Worm (Caenorhabditis elegans) whole organism, L4 larva: ENCODE measurements around the gene F01G4.6.
"Not testable (repeated sequence)": the region's sequence is repeated elsewhere in the genome, so short reads cannot be mapped to it uniquely, and the experiment has no call there.

Experiments used
- D1046.2 ChIP-seq: fragments of 200-800 bp; sonication (Bioruptor generic); IDR thresholded peaks from 2 replicates; pipeline ENCODE4 v1.3.6; 2022; ENCODE audit warnings: missing genetic modification characterization, missing compliant biosample characterization
- R02D3.7 ChIP-seq: fragments of 150-350 bp; sonication (generic microtip); optimal IDR thresholded peaks from 3 replicates; lab custom pipeline; 2014; ENCODE audit warnings: missing biosample characterization, missing genetic modification characterization
- ZK337.2 ChIP-seq: fragments of 200-800 bp; sonication (Bioruptor generic); IDR thresholded peaks from 2 replicates; pipeline ENCODE4 v1.3.6; 2022; ENCODE audit warnings: missing genetic modification reagents, missing genetic modification characterization, missing compliant biosample characterization
- aha-1 ChIP-seq: fragments of 150-350 bp; peaks from one replicate; lab custom pipeline; 2014; ENCODE audit warnings: missing biosample characterization, missing genetic modification characterization
- attf-4 ChIP-seq: sonication (generic microtip); optimal IDR thresholded peaks from 3 replicates; lab custom pipeline; 2017; ENCODE audit warnings: missing biosample characterization, missing genetic modification characterization
- ceh-28 ChIP-seq: fragments of 150-350 bp; optimal IDR thresholded peaks from 2 replicates; lab custom pipeline; 2014; ENCODE audit warnings: missing biosample characterization, missing genetic modification reagents, missing genetic modification characterization
- ceh-32 ChIP-seq: sonication (generic microtip); optimal IDR thresholded peaks from 2 replicates; lab custom pipeline; 2016; ENCODE audit warnings: mild to moderate bottlenecking, missing genetic modification characterization, missing compliant biosample characterization; ENCODE audit not compliant: poor library complexity
- ces-1 ChIP-seq: fragments of 150-350 bp; sonication (generic microtip); optimal IDR thresholded peaks from 4 replicates; lab custom pipeline; 2014; ENCODE audit warnings: missing biosample characterization, missing genetic modification reagents, missing genetic modification characterization
- ctbp-1 ChIP-seq: fragments of 200-800 bp; sonication (Bioruptor generic); IDR thresholded peaks from 2 replicates; pipeline ENCODE4 v1.3.6; 2022; ENCODE audit warnings: missing genetic modification reagents, missing genetic modification characterization, missing compliant biosample characterization
- daf-16 ChIP-seq, 3 experiments: sonication (generic microtip); optimal IDR thresholded peaks; 2 replicates each; lab custom pipeline; 2016 to 2017; ENCODE audit warnings: missing genetic modification characterization in 3 of 3, missing genetic modification reagents in 3 of 3, mild to moderate bottlenecking in 2 of 3, missing compliant biosample characterization in 2 of 3, missing biosample characterization in 1 of 3, moderate library complexity in 1 of 3
- daf-8 ChIP-seq: fragments of 200-800 bp; sonication (Bioruptor generic); IDR thresholded peaks from 2 replicates; pipeline ENCODE4 v1.3.6; 2022; ENCODE audit warnings: missing genetic modification characterization, missing compliant biosample characterization
- dmd-9 ChIP-seq: fragments of 200-800 bp; sonication (Bioruptor generic); IDR thresholded peaks from 2 replicates; pipeline ENCODE4 v1.3.6; 2022; ENCODE audit warnings: missing genetic modification reagents, missing genetic modification characterization, missing compliant biosample characterization
- dpl-1 ChIP-seq: fragments of 150-350 bp; optimal IDR thresholded peaks from 2 replicates; lab custom pipeline; 2014; ENCODE audit warnings: missing biosample characterization, missing genetic modification reagents, missing genetic modification characterization
- duxl-1 ChIP-seq: sonication (generic microtip); optimal IDR thresholded peaks from 2 replicates; lab custom pipeline; 2016; ENCODE audit warnings: mild to moderate bottlenecking, missing genetic modification characterization, moderate library complexity, missing compliant biosample characterization; ENCODE audit not compliant: poor library complexity
- dve-1 ChIP-seq: sonication (generic microtip); optimal IDR thresholded peaks from 2 replicates; lab custom pipeline; 2017; ENCODE audit warnings: antibody characterized with exemption, mild to moderate bottlenecking, missing genetic modification characterization, missing compliant biosample characterization; ENCODE audit not compliant: insufficient read depth
- egl-27 ChIP-seq: sonication (generic microtip); optimal IDR thresholded peaks from 3 replicates; lab custom pipeline; 2017; ENCODE audit warnings: missing biosample characterization, missing genetic modification reagents, missing genetic modification characterization
- egl-43 ChIP-seq: fragments of 200-800 bp; sonication (Bioruptor generic); IDR thresholded peaks from 2 replicates; pipeline ENCODE4 v1.3.6; 2022; ENCODE audit warnings: missing genetic modification reagents, missing genetic modification characterization, missing compliant biosample characterization
- hlh-11 ChIP-seq: fragments of 200-800 bp; sonication (Bioruptor generic); optimal IDR thresholded peaks from 2 replicates; lab custom pipeline; 2018; ENCODE audit warnings: mild to moderate bottlenecking, missing genetic modification characterization, missing compliant biosample characterization
- hmg-1.1 ChIP-seq: fragments of 200-800 bp; sonication (Bioruptor generic); IDR thresholded peaks from 2 replicates; pipeline ENCODE4 v1.3.6; 2022; ENCODE audit warnings: missing genetic modification reagents, missing genetic modification characterization, missing compliant biosample characterization
- jun-1 ChIP-seq: fragments of 150-350 bp; optimal IDR thresholded peaks from 2 replicates; lab custom pipeline; 2014; ENCODE audit warnings: missing biosample characterization, missing genetic modification reagents, missing genetic modification characterization
- lim-7 ChIP-seq: fragments of 200-800 bp; sonication (Bioruptor generic); IDR thresholded peaks from 2 replicates; pipeline ENCODE4 v1.3.6; 2022; ENCODE audit warnings: missing genetic modification characterization, missing compliant biosample characterization
- lin-1 ChIP-seq: fragments of 200-800 bp; sonication (Bioruptor generic); IDR thresholded peaks from 2 replicates; pipeline ENCODE4 v1.3.6; 2022; ENCODE audit warnings: missing genetic modification reagents, missing genetic modification characterization, missing compliant biosample characterization
- lin-13 ChIP-seq: fragments of 150-350 bp; optimal IDR thresholded peaks from 2 replicates; lab custom pipeline; 2014; ENCODE audit warnings: missing biosample characterization, missing genetic modification reagents, missing genetic modification characterization
- lir-3 ChIP-seq: sonication (generic microtip); optimal IDR thresholded peaks from 2 replicates; lab custom pipeline; 2016; ENCODE audit warnings: mild to moderate bottlenecking, missing genetic modification characterization, missing compliant biosample characterization
- lsy-2 ChIP-seq, 2 experiments: fragments of 150-350 bp in 1 of 2; sonication (generic microtip) in 1 of 2; optimal IDR thresholded peaks; 2 replicates each; lab custom pipeline; 2014 to 2017; ENCODE audit warnings: missing biosample characterization in 2 of 2, missing genetic modification characterization in 2 of 2
- madf-5 ChIP-seq, 2 experiments: fragments of 200-800 bp; sonication (Bioruptor generic); IDR thresholded peaks; 2 replicates each; pipeline ENCODE4 v1.3.6; 2022; ENCODE audit warnings: missing compliant biosample characterization in 2 of 2, missing genetic modification characterization in 2 of 2
- madf-9 ChIP-seq: fragments of 200-800 bp; sonication (Bioruptor generic); conservative IDR thresholded peaks from 2 replicates; pipeline ENCODE4 v1.3.6; 2022; ENCODE audit warnings: missing genetic modification reagents, missing genetic modification characterization, missing compliant biosample characterization
- mep-1 ChIP-seq: fragments of 150-350 bp; sonication (generic microtip); optimal IDR thresholded peaks from 3 replicates; lab custom pipeline; 2014; ENCODE audit warnings: missing biosample characterization, missing genetic modification characterization
- mes-2 ChIP-seq: sonication (generic microtip); optimal IDR thresholded peaks from 2 replicates; lab custom pipeline; 2016; ENCODE audit warnings: missing genotype, mild to moderate bottlenecking, missing genetic modification characterization, missing compliant biosample characterization; ENCODE audit not compliant: poor library complexity, severe bottlenecking
- mxl-3 ChIP-seq: fragments of 200-800 bp; sonication (Bioruptor generic); optimal IDR thresholded peaks from 2 replicates; lab custom pipeline; 2018; ENCODE audit warnings: mild to moderate bottlenecking, missing genetic modification characterization, missing compliant biosample characterization
- nhr-11 ChIP-seq: fragments of 150-350 bp; optimal IDR thresholded peaks from 2 replicates; lab custom pipeline; 2014; ENCODE audit warnings: missing biosample characterization, missing genetic modification characterization
- nhr-111 ChIP-seq: fragments of 200-800 bp; sonication (Bioruptor generic); optimal IDR thresholded peaks from 2 replicates; lab custom pipeline; 2018; ENCODE audit warnings: mild to moderate bottlenecking, missing genetic modification characterization, missing compliant biosample characterization
- nhr-28 ChIP-seq: fragments of 150-350 bp; optimal IDR thresholded peaks from 2 replicates; lab custom pipeline; 2014; ENCODE audit warnings: missing biosample characterization, missing genetic modification characterization
- nhr-41 ChIP-seq: fragments of 200-800 bp; sonication (Bioruptor generic); IDR thresholded peaks from 2 replicates; pipeline ENCODE4 v1.3.6; 2022; ENCODE audit warnings: missing genetic modification reagents, missing genetic modification characterization, missing compliant biosample characterization
- nhr-48 ChIP-seq: sonication (generic microtip); optimal IDR thresholded peaks from 2 replicates; lab custom pipeline; 2016; ENCODE audit warnings: mild to moderate bottlenecking, missing genetic modification characterization, missing compliant biosample characterization
- nhr-77 ChIP-seq: fragments of 150-350 bp; optimal IDR thresholded peaks from 2 replicates; lab custom pipeline; 2014; ENCODE audit warnings: missing biosample characterization, missing genetic modification characterization
- pha-4 ChIP-seq, 2 experiments: fragments of 150-350 bp in 1 of 2; fragments of 200-800 bp in 1 of 2; sonication (Bioruptor generic) in 1 of 2; IDR thresholded peaks in 1 of 2; optimal IDR thresholded peaks in 1 of 2; 2 replicates each; pipeline versions ENCODE4 v1.3.6 to Lab custom; 2014 to 2022; ENCODE audit warnings: missing genetic modification characterization in 2 of 2, missing genetic modification reagents in 2 of 2, missing biosample characterization in 1 of 2, missing compliant biosample characterization in 1 of 2
- rbr-2 ChIP-seq: sonication (generic microtip); optimal IDR thresholded peaks from 2 replicates; lab custom pipeline; 2016; ENCODE audit warnings: missing genotype, missing genetic modification characterization, missing compliant biosample characterization
- saeg-2 ChIP-seq: fragments of 200-800 bp; sonication (Bioruptor generic); IDR thresholded peaks from 2 replicates; pipeline ENCODE4 v1.3.6; 2022; ENCODE audit warnings: missing genetic modification reagents, missing genetic modification characterization, missing compliant biosample characterization
- sdz-12 ChIP-seq: fragments of 200-800 bp; sonication (Bioruptor generic); optimal IDR thresholded peaks from 2 replicates; lab custom pipeline; 2018; ENCODE audit warnings: mild to moderate bottlenecking, missing genetic modification characterization, missing compliant biosample characterization
- set-16 ChIP-seq: fragments of 200-800 bp; sonication (Bioruptor generic); IDR thresholded peaks from 2 replicates; pipeline ENCODE4 v1.3.6; 2022; ENCODE audit warnings: missing genetic modification reagents, missing genetic modification characterization, missing compliant biosample characterization
- spr-1 ChIP-seq: sonication (generic microtip); optimal IDR thresholded peaks from 2 replicates; lab custom pipeline; 2016; ENCODE audit warnings: mild to moderate bottlenecking, missing genetic modification characterization, missing compliant biosample characterization
- spr-3 ChIP-seq: fragments of 200-800 bp; sonication (Bioruptor generic); optimal IDR thresholded peaks from 2 replicates; lab custom pipeline; 2018; ENCODE audit warnings: mild to moderate bottlenecking, missing genetic modification characterization, missing compliant biosample characterization
- tag-97 ChIP-seq: fragments of 200-800 bp; sonication (Bioruptor generic); IDR thresholded peaks from 2 replicates; pipeline ENCODE4 v1.3.6; 2022; ENCODE audit warnings: missing genetic modification characterization, missing compliant biosample characterization
- unc-130 ChIP-seq: sonication (generic microtip); optimal IDR thresholded peaks from 2 replicates; lab custom pipeline; 2016; ENCODE audit warnings: missing genetic modification reagents, missing genetic modification characterization, missing compliant biosample characterization
- unc-62 ChIP-seq, 3 experiments: fragments of 150-350 bp in 1 of 3; sonication (generic microtip); optimal IDR thresholded peaks in 2 of 3; peaks in 1 of 3; 1 replicate in 1 of 3; 2 replicates in 2 of 3; lab custom pipeline; 2014 to 2017; ENCODE audit warnings: missing biosample characterization in 3 of 3, missing genetic modification characterization in 3 of 3, missing genetic modification reagents in 3 of 3, missing genotype in 1 of 3
- ztf-11 ChIP-seq: fragments of 150-350 bp; optimal IDR thresholded peaks from 2 replicates; lab custom pipeline; 2014; ENCODE audit warnings: missing biosample characterization, missing genetic modification characterization
- ztf-7 ChIP-seq: fragments of 150-350 bp; optimal IDR thresholded peaks from 2 replicates; lab custom pipeline; 2014; ENCODE audit warnings: missing biosample characterization, missing genetic modification characterization

Gene F01G4.6

DNA sequence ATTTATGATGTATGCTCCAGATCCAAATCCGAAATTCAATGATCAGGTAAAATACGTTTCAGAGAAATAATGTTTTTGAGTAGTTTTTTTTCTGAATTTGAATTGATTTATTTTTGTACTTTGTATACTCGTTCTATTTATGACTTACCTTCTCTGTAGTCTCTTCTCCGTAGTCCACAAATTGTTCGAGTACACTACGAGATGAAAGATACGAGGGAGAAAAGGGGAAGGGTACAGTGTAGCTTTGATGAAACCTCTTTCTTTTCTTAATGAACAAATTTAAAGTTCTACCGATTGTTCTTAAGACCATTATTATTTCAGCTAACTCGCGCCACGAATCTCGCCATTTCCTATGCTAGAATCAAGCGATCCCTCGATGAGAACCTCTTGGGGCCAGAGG lies 30.8 kb upstream of the F01G4.6 start:
- TF ChIP-seq attf-4 = no peak
- no peak for TF ChIP-seq lim-7 (GFP tag; lab: Robert Waterston, UW)
- no peak for TF ChIP-seq ztf-11 (tag; lab: Kevin White, UChicago)
- peak; percentile 27 for TF ChIP-seq nhr-77 (tag; lab: Kevin White, UChicago)
- TF ChIP-seq mes-2 (tag; lab: Kevin White, UChicago) = no peak
- TF ChIP-seq unc-62 (GFP tag; optimal IDR thresholded peaks at IDR 0.05 in 1 of 2; lab: Kevin White, UChicago) = peak in 1 of 2 experiments; percentile 67
- TF ChIP-seq unc-62 (tag; optimal IDR thresholded peaks at IDR 0.05; lab: Kevin White, UChicago) = no peak
- no peak for TF ChIP-seq spr-1 (tag; lab: Kevin White, UChicago)
- TF ChIP-seq madf-5 (GFP tag; IDR thresholded peaks at IDR 0.05; lab: Robert Waterston, UW) = no peak
- no peak for TF ChIP-seq lir-3 (tag; lab: Kevin White, UChicago)
- TF ChIP-seq dmd-9 (GFP tag; lab: Robert Waterston, UW) = no peak
- TF ChIP-seq daf-16 (GFP tag; optimal IDR thresholded peaks at IDR 0.05; lab: Kevin White, UChicago) = no peak
- TF ChIP-seq daf-16 (tag; optimal IDR thresholded peaks at IDR 0.05; lab: Kevin White, UChicago) = peak; percentile 41
- no peak for TF ChIP-seq R02D3.7
- no peak for TF ChIP-seq jun-1 (tag; lab: Kevin White, UChicago)
- TF ChIP-seq dpl-1 (GFP tag; lab: Kevin White, UChicago) = no peak
- TF ChIP-seq egl-27 (tag; lab: Kevin White, UChicago) = no peak
- no peak for TF ChIP-seq hmg-1.1 (GFP tag; lab: Robert Waterston, UW)
- TF ChIP-seq egl-43 (GFP tag; lab: Robert Waterston, UW) = no peak
- no peak for TF ChIP-seq nhr-111 (GFP tag; lab: Kevin White, UChicago)
- no peak for TF ChIP-seq daf-8
- no peak for TF ChIP-seq spr-3 (GFP tag; lab: Kevin White, UChicago)
- TF ChIP-seq aha-1 (tag; lab: Kevin White, UChicago) = peak; percentile 78
- no peak for TF ChIP-seq ctbp-1 (GFP tag; lab: Robert Waterston, UW)
- TF ChIP-seq madf-9 = no peak
- TF ChIP-seq nhr-11 (tag; lab: Kevin White, UChicago) = no peak
- no peak for TF ChIP-seq nhr-41 (GFP tag; lab: Robert Waterston, UW)
- no peak for TF ChIP-seq mxl-3 (GFP tag; lab: Kevin White, UChicago)
- TF ChIP-seq nhr-28 (tag; lab: Kevin White, UChicago) = peak; percentile 99
- TF ChIP-seq nhr-48 = no peak
- no peak for TF ChIP-seq hlh-11 (tag; lab: Kevin White, UChicago)
- no peak for TF ChIP-seq tag-97 (GFP tag; lab: Robert Waterston, UW)
- no peak for TF ChIP-seq ces-1 (GFP tag; lab: Kevin White, UChicago)
- peak in 1 of 2 experiments; percentile 3 for TF ChIP-seq lsy-2 (tag; optimal IDR thresholded peaks at IDR 0.05; lab: Kevin White, UChicago)
- TF ChIP-seq ceh-32 = no peak
- peak; percentile 30 for TF ChIP-seq dve-1
- TF ChIP-seq ceh-28 (tag; lab: Kevin White, UChicago) = no peak
- no peak for TF ChIP-seq set-16 (GFP tag; lab: Robert Waterston, UW)
- no peak for TF ChIP-seq sdz-12
- TF ChIP-seq, all 104 proteins: peak for 7

DNA sequence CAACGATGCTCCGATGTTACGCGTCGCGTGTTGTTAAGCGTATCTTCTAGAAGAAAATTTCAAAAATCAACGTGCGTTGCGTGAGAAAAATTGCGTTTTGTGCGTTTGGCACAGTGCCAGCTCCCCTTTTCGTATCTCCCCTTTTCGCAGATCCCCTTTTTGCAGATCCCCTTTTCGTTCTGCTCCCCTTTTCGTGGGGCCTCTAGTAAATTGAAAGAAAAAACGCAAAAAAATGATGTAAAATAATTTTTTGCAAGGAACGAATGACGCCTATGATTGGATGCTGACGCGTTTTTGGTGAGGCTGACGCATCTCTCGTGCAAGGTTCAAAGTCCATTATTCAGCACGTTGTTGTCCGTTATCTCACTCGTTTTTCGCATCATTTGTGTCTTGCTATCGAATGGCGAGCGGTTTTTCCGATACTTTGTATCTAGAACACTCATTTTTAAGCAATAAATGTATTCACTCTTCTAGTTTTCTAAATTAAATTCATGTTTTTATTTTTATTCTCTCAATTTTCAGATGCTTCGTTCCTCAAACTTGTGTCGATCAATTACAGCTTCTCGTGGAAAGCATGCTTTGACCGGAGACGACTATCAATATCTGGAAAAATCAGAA lies 29.9 kb upstream of the F01G4.6 start, which contains the start of gene cpt-2:
Gene cpt-2, plus strand, starts transcription at position 523 of the 618 bp plus-strand sequence.
- peak; percentile 88 for TF ChIP-seq rbr-2
- TF ChIP-seq lin-1 (GFP tag; lab: Robert Waterston, UW) = peak; percentile 77
- peak; percentile 67 for TF ChIP-seq ztf-7 (tag; lab: Kevin White, UChicago)
- TF ChIP-seq D1046.2 = 0 out of 2 replicates have a peak, but pooled peaks have one; percentile 51
- TF ChIP-seq nhr-48 = peak; percentile 72
- peak; percentile 86 for TF ChIP-seq mep-1 (tag; lab: Kevin White, UChicago)
- TF ChIP-seq lin-13 (GFP tag; lab: Kevin White, UChicago) = peak; percentile 57
- peak; percentile 59; the same call in 1 of the 2 replicates for TF ChIP-seq lim-7 (GFP tag; lab: Robert Waterston, UW)
- TF ChIP-seq madf-9 = peak; percentile 68; the same call in 1 of the 2 replicates
- peak; percentile 40; the same call in 1 of the 2 replicates for TF ChIP-seq set-16 (GFP tag; lab: Robert Waterston, UW)
- TF ChIP-seq saeg-2 (GFP tag; lab: Robert Waterston, UW) = 0 out of 2 replicates have a peak, but pooled peaks have one; percentile 43
- peak; percentile 88 for TF ChIP-seq ZK337.2
- TF ChIP-seq spr-1 (tag; lab: Kevin White, UChicago) = peak; percentile 65
- peak; percentile 76 for TF ChIP-seq duxl-1 (tag; lab: Kevin White, UChicago)
- peak; percentile 46 for TF ChIP-seq unc-130 (GFP tag; lab: Kevin White, UChicago)
- peak; percentile 75; the same call in 1 of the 2 replicates for TF ChIP-seq pha-4 (GFP tag; IDR thresholded peaks at IDR 0.05; lab: Robert Waterston, UW)
- TF ChIP-seq pha-4 (tag; optimal IDR thresholded peaks at IDR 0.05; lab: Kevin White, UChicago) = not testable (repeated sequence)
